Worm (Caenorhabditis elegans) whole organism, L1 larva: Measurements from ENCODE around the gene F53C11.1.

Experiments
- C16A3.4 ChIP-seq: fragments of 150-350 bp; optimal IDR thresholded peaks from 2 replicates; lab custom pipeline; 2014; ENCODE audit warnings: missing biosample characterization, missing genetic modification characterization
- C34B4.2 ChIP-seq: sonication (generic microtip); optimal IDR thresholded peaks from 2 replicates; lab custom pipeline; 2017; ENCODE audit warnings: mild to moderate bottlenecking, missing genetic modification characterization, missing compliant biosample characterization
- Y116A8C.19 ChIP-seq: sonication (generic microtip); optimal IDR thresholded peaks from 2 replicates; lab custom pipeline; 2016; ENCODE audit warnings: missing compliant biosample characterization, missing genetic modification characterization, borderline replicate concordance
- aha-1 ChIP-seq: fragments of 150-350 bp; optimal IDR thresholded peaks from 2 replicates; lab custom pipeline; 2014; ENCODE audit warnings: missing biosample characterization, missing genetic modification characterization
- alr-1 ChIP-seq: fragments of 200-800 bp; sonication (Bioruptor generic); optimal IDR thresholded peaks from 2 replicates; lab custom pipeline; 2018; ENCODE audit warnings: borderline replicate concordance, mild to moderate bottlenecking, missing genetic modification characterization, missing compliant biosample characterization
- ceh-8 ChIP-seq: fragments of 200-800 bp; sonication (Bioruptor generic); optimal IDR thresholded peaks from 2 replicates; lab custom pipeline; 2018; ENCODE audit warnings: mild to moderate bottlenecking, missing genetic modification characterization, moderate library complexity, missing compliant biosample characterization
- ceh-88 ChIP-seq: fragments of 200-800 bp; sonication (Bioruptor generic); IDR thresholded peaks from 2 replicates; pipeline ENCODE4 v1.3.6; 2022; ENCODE audit warnings: missing genetic modification characterization, missing compliant biosample characterization
- ceh-90 ChIP-seq: sonication (generic microtip); optimal IDR thresholded peaks from 2 replicates; lab custom pipeline; 2016; ENCODE audit warnings: missing genetic modification characterization, missing compliant biosample characterization
- dpl-1 ChIP-seq, 3 experiments: fragments of 150-350 bp in 2 of 3; sonication (generic microtip) in 1 of 3; optimal IDR thresholded peaks; 2 replicates each; lab custom pipeline; 2014 to 2017; ENCODE audit warnings: missing biosample characterization in 3 of 3, missing genetic modification characterization in 3 of 3, missing genetic modification reagents in 3 of 3
- efl-1 ChIP-seq, 4 experiments: fragments of 150-350 bp; optimal IDR thresholded peaks in 3 of 4; peaks in 1 of 4; 1 replicate in 1 of 4; 2 replicates in 3 of 4; lab custom pipeline; 2014; ENCODE audit warnings: missing biosample characterization in 2 of 4, missing genetic modification characterization in 2 of 4, missing genetic modification reagents in 2 of 4
- efl-3 ChIP-seq: fragments of 200-800 bp; sonication (Bioruptor generic); optimal IDR thresholded peaks from 2 replicates; lab custom pipeline; 2018; ENCODE audit warnings: mild to moderate bottlenecking, missing genetic modification characterization, missing compliant biosample characterization
- egl-27 ChIP-seq, 2 experiments: fragments of 150-350 bp in 1 of 2; sonication (generic microtip); optimal IDR thresholded peaks; 3 replicates each; lab custom pipeline; 2017 to 2018; ENCODE audit warnings: missing biosample characterization in 2 of 2, missing genetic modification characterization in 2 of 2, missing genetic modification reagents in 2 of 2
- fkh-10 ChIP-seq: sonication (generic microtip); optimal IDR thresholded peaks from 2 replicates; lab custom pipeline; 2017; ENCODE audit warnings: missing biosample characterization, missing genetic modification reagents, missing genetic modification characterization
- fkh-4 ChIP-seq: sonication (generic microtip); optimal IDR thresholded peaks from 2 replicates; lab custom pipeline; 2016; ENCODE audit warnings: missing compliant biosample characterization, missing genetic modification characterization, borderline replicate concordance
- fkh-8 ChIP-seq: sonication (generic microtip); optimal IDR thresholded peaks from 2 replicates; lab custom pipeline; 2016; ENCODE audit warnings: mild to moderate bottlenecking, missing genetic modification characterization, missing compliant biosample characterization
- fos-1 ChIP-seq: fragments of 150-350 bp; optimal IDR thresholded peaks from 2 replicates; lab custom pipeline; 2014; ENCODE audit warnings: missing biosample characterization, missing genetic modification characterization
- grh-1 ChIP-seq: fragments of 200-800 bp; sonication (Bioruptor generic); IDR thresholded peaks from 2 replicates; pipeline ENCODE4 v1.3.6; 2022; ENCODE audit warnings: missing genetic modification reagents, missing genetic modification characterization, missing compliant biosample characterization
- hlh-4 ChIP-seq: sonication (generic microtip); optimal IDR thresholded peaks from 2 replicates; lab custom pipeline; 2016; ENCODE audit warnings: mild to moderate bottlenecking, missing genetic modification characterization, missing compliant biosample characterization
- isw-1 ChIP-seq: fragments of 200-800 bp; sonication (Bioruptor generic); IDR thresholded peaks from 2 replicates; pipeline ENCODE4 v1.3.6; 2022; ENCODE audit warnings: missing genetic modification characterization, missing compliant biosample characterization
- jun-1 ChIP-seq: fragments of 150-350 bp; optimal IDR thresholded peaks from 2 replicates; lab custom pipeline; 2014; ENCODE audit warnings: missing biosample characterization, missing genetic modification reagents, missing genetic modification characterization
- lin-13 ChIP-seq: fragments of 150-350 bp; optimal IDR thresholded peaks from 2 replicates; lab custom pipeline; 2014; ENCODE audit warnings: missing biosample characterization, missing genetic modification reagents, missing genetic modification characterization
- lin-14 ChIP-seq: fragments of 200-800 bp; sonication (Bioruptor generic); optimal IDR thresholded peaks from 2 replicates; lab custom pipeline; 2018; ENCODE audit warnings: mild to moderate bottlenecking, missing genetic modification characterization, moderate library complexity, missing compliant biosample characterization
- lin-15B ChIP-seq: fragments of 150-350 bp; sonication (generic microtip); optimal IDR thresholded peaks from 3 replicates; lab custom pipeline; 2014; ENCODE audit warnings: missing biosample characterization, missing genetic modification characterization
- lin-35 ChIP-seq, 2 experiments: fragments of 150-350 bp; optimal IDR thresholded peaks; 2 replicates each; lab custom pipeline; 2014; ENCODE audit warnings: missing biosample characterization in 2 of 2, missing genetic modification characterization in 2 of 2, missing genetic modification reagents in 2 of 2
- lin-39 ChIP-seq: fragments of 150-350 bp; optimal IDR thresholded peaks from 2 replicates; lab custom pipeline; 2014; ENCODE audit warnings: missing biosample characterization, missing genetic modification reagents, missing genetic modification characterization
- lir-3 ChIP-seq: sonication (generic microtip); optimal IDR thresholded peaks from 2 replicates; lab custom pipeline; 2016; ENCODE audit warnings: mild to moderate bottlenecking, missing genetic modification characterization, moderate library complexity, missing compliant biosample characterization; ENCODE audit not compliant: poor library complexity
- lsy-2 ChIP-seq, 2 experiments: fragments of 150-350 bp; optimal IDR thresholded peaks; 2 replicates each; lab custom pipeline; 2014; ENCODE audit warnings: missing biosample characterization in 2 of 2, missing genetic modification characterization in 2 of 2
- mab-9 ChIP-seq: fragments of 200-800 bp; sonication (Bioruptor generic); IDR thresholded peaks from 2 replicates; pipeline ENCODE4 v1.3.6; 2022; ENCODE audit warnings: missing genetic modification reagents, missing genetic modification characterization, missing compliant biosample characterization
- mef-2 ChIP-seq: fragments of 150-350 bp; optimal IDR thresholded peaks from 2 replicates; lab custom pipeline; 2014; ENCODE audit warnings: missing biosample characterization, missing genetic modification characterization
- mep-1 ChIP-seq: fragments of 150-350 bp; optimal IDR thresholded peaks from 2 replicates; lab custom pipeline; 2014; ENCODE audit warnings: missing biosample characterization, missing genetic modification characterization
- nhr-11 ChIP-seq: fragments of 150-350 bp; optimal IDR thresholded peaks from 2 replicates; lab custom pipeline; 2014; ENCODE audit warnings: missing biosample characterization, missing genetic modification characterization
- nhr-20 ChIP-seq: sonication (generic microtip); optimal IDR thresholded peaks from 2 replicates; lab custom pipeline; 2016; ENCODE audit warnings: mild to moderate bottlenecking, missing genetic modification characterization, missing compliant biosample characterization
- nhr-28 ChIP-seq: fragments of 150-350 bp; optimal IDR thresholded peaks from 2 replicates; lab custom pipeline; 2014; ENCODE audit warnings: missing biosample characterization, missing genetic modification characterization
- nhr-76 ChIP-seq: sonication (generic microtip); optimal IDR thresholded peaks from 2 replicates; lab custom pipeline; 2017; ENCODE audit warnings: missing biosample characterization, missing genetic modification characterization
- nhr-77 ChIP-seq: fragments of 150-350 bp; optimal IDR thresholded peaks from 2 replicates; lab custom pipeline; 2014; ENCODE audit warnings: missing biosample characterization, missing genetic modification characterization
- nhr-84 ChIP-seq: sonication (generic microtip); optimal IDR thresholded peaks from 2 replicates; lab custom pipeline; 2017; ENCODE audit warnings: missing biosample characterization, missing genetic modification characterization
- nhr-85 ChIP-seq: sonication (generic microtip); peaks from one replicate; lab custom pipeline; 2016; ENCODE audit warnings: missing genetic modification characterization, inconsistent platforms, missing compliant biosample characterization
- pag-3 ChIP-seq: sonication (generic microtip); optimal IDR thresholded peaks from 2 replicates; lab custom pipeline; 2017; ENCODE audit warnings: missing genetic modification characterization, mild to moderate bottlenecking, missing compliant biosample characterization, antibody characterized with exemption, borderline replicate concordance; ENCODE audit not compliant: insufficient read depth
- pqm-1 ChIP-seq: sonication (generic microtip); optimal IDR thresholded peaks from 3 replicates; lab custom pipeline; 2017; ENCODE audit warnings: missing biosample characterization, missing genetic modification characterization
- skn-1 ChIP-seq: fragments of 150-350 bp; optimal IDR thresholded peaks from 2 replicates; lab custom pipeline; 2014; ENCODE audit warnings: missing biosample characterization, missing genetic modification characterization
- snpc-4 ChIP-seq: fragments of 150-350 bp; optimal IDR thresholded peaks from 2 replicates; lab custom pipeline; 2014; ENCODE audit warnings: missing biosample characterization, missing genetic modification characterization
- sup-37 ChIP-seq: fragments of 200-800 bp; sonication (Bioruptor generic); optimal IDR thresholded peaks from 2 replicates; lab custom pipeline; 2018; ENCODE audit warnings: mild to moderate bottlenecking, missing genetic modification characterization, missing compliant biosample characterization
- tbx-2 ChIP-seq: sonication (generic microtip); optimal IDR thresholded peaks from 2 replicates; lab custom pipeline; 2016; ENCODE audit warnings: missing genetic modification characterization, missing compliant biosample characterization
- unc-130 ChIP-seq: fragments of 150-350 bp; optimal IDR thresholded peaks from 2 replicates; lab custom pipeline; 2017; ENCODE audit warnings: missing biosample characterization, missing genetic modification characterization, inconsistent platforms
- unc-86 ChIP-seq: sonication (generic microtip); optimal IDR thresholded peaks from 2 replicates; lab custom pipeline; 2016; ENCODE audit warnings: missing genetic modification characterization, missing compliant biosample characterization
- unc-98 ChIP-seq: fragments of 200-800 bp; sonication (Bioruptor generic); IDR thresholded peaks from 2 replicates; pipeline ENCODE4 v1.3.6; 2022; ENCODE audit warnings: missing genetic modification characterization, missing compliant biosample characterization
- vab-15 ChIP-seq: sonication (generic microtip); optimal IDR thresholded peaks from 2 replicates; lab custom pipeline; 2017; ENCODE audit warnings: missing genotype, mild to moderate bottlenecking, missing genetic modification characterization, missing compliant biosample characterization
- xbp-1 ChIP-seq: sonication (generic microtip); optimal IDR thresholded peaks from 2 replicates; lab custom pipeline; 2016; ENCODE audit warnings: missing genetic modification characterization, missing compliant biosample characterization
- zag-1 ChIP-seq: fragments of 150-350 bp; optimal IDR thresholded peaks from 2 replicates; lab custom pipeline; 2014; ENCODE audit warnings: missing biosample characterization, missing genetic modification characterization
- ztf-11 ChIP-seq, 2 experiments: sonication (generic microtip); optimal IDR thresholded peaks; 2 replicates each; lab custom pipeline; 2016 to 2017; ENCODE audit warnings: missing genetic modification characterization in 2 of 2, missing biosample characterization in 1 of 2, missing compliant biosample characterization in 1 of 2

Gene F53C11.1

DNA sequence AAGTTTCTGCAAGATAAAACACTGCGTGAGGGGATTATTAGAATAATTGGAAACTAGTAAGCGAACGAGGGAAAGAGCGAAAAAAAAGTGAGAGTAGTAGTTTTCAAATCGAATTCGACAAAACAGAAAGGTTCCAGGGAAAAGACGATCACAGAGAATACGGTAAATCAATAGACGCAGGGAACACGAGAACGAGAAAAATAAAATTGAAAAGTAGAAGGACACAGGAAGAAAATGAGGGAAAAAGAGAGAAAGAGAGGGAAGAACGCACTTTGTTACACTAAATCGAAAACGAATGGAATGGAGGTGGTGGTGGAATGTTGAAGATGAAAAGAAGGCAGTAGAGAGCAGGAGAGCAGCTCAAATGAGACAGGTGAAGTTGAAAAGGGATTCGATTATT is 31.6 kb downstream of the F53C11.1 start, which contains the start of gene swan-1 (continued):
- TF ChIP-seq efl-1 (optimal IDR thresholded peaks at IDR 0.05; lab: Kevin White, UChicago): peak in 1 of 2 experiments; percentile 18
- TF ChIP-seq efl-1 (GFP tag; optimal IDR thresholded peaks at IDR 0.05 in 1 of 2; lab: Kevin White, UChicago): peak in 1 of 2 experiments; percentile 86
- TF ChIP-seq lin-35 (GFP tag; optimal IDR thresholded peaks at IDR 0.05; lab: Kevin White, UChicago): no peak

DNA sequence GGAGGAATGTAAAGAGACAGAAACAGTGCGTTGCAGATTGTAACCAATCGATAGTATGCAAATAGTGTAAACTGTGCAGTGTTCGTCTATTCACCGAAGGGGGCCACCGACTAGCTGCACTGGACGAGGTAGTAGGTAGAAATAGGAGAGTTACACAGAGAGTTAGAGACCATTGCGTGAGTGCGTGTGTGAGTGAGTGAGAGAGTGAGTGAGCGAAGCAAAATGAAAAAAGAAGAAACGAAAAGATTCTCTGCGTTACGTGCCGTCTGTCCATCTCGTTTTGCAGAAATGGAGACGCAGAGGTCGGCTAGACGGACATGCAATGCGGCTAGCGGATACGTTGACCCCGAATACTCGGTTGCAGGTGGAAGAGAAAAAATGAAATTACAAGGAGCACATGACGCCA is 32.9 kb downstream of the F53C11.1 start:
- peak; percentile 3 for TF ChIP-seq unc-86
- peak; percentile 48 for TF ChIP-seq snpc-4
- TF ChIP-seq lsy-2 (tag; optimal IDR thresholded peaks at IDR 0.05; lab: Kevin White, UChicago): peak; percentile 30 to 73
- TF ChIP-seq pqm-1 (tag; lab: Kevin White, UChicago): no peak
- peak; percentile 65 for TF ChIP-seq nhr-20 (tag; lab: Kevin White, UChicago)
- no peak for TF ChIP-seq hlh-4 (tag; lab: Kevin White, UChicago)
- TF ChIP-seq ceh-88 (GFP tag; lab: Robert Waterston, UW): no peak
- peak; percentile 53 for TF ChIP-seq lin-13 (GFP tag; lab: Kevin White, UChicago)
- peak; percentile 47 for TF ChIP-seq nhr-77
- TF ChIP-seq mep-1 (tag; lab: Kevin White, UChicago): peak; percentile 83
- TF ChIP-seq nhr-28 (tag; lab: Kevin White, UChicago): no peak
- peak; percentile 51 for TF ChIP-seq C16A3.4
- no peak for TF ChIP-seq nhr-76 (tag; lab: Kevin White, UChicago)
- TF ChIP-seq fkh-8: peak; percentile 67
- no peak for TF ChIP-seq xbp-1
- no peak for TF ChIP-seq nhr-84 (tag; lab: Kevin White, UChicago)
- no peak for TF ChIP-seq ceh-90 (tag; lab: Kevin White, UChicago)
- TF ChIP-seq lin-14 (GFP tag; lab: Kevin White, UChicago): peak; percentile 93
- no peak for TF ChIP-seq unc-130 (tag; lab: Kevin White, UChicago)
- TF ChIP-seq grh-1 (GFP tag; lab: Robert Waterston, UW): no peak
- TF ChIP-seq Y116A8C.19 (tag; lab: Kevin White, UChicago): no peak
- TF ChIP-seq lir-3 (tag; lab: Kevin White, UChicago): no peak
- TF ChIP-seq vab-15 (tag; lab: Kevin White, UChicago): no peak
- TF ChIP-seq efl-3 (GFP tag; lab: Kevin White, UChicago): no peak
- peak; percentile 56 for TF ChIP-seq fos-1 (tag; lab: Kevin White, UChicago)
- TF ChIP-seq lin-15B: no peak
- no peak for TF ChIP-seq ztf-11 (tag; optimal IDR thresholded peaks at IDR 0.05; lab: Kevin White, UChicago)
- TF ChIP-seq mef-2: no peak
- TF ChIP-seq aha-1: no peak
- no peak for TF ChIP-seq nhr-85 (tag; lab: Kevin White, UChicago)
- no peak for TF ChIP-seq nhr-11 (tag; lab: Kevin White, UChicago)
- TF ChIP-seq zag-1 (tag; lab: Kevin White, UChicago): no peak
- TF ChIP-seq alr-1 (tag; lab: Kevin White, UChicago): no peak
- TF ChIP-seq fkh-4 (tag; lab: Kevin White, UChicago): no peak
- no peak for TF ChIP-seq unc-98 (GFP tag; lab: Robert Waterston, UW)
- no peak for TF ChIP-seq lin-39 (tag; lab: Kevin White, UChicago)
- no peak for TF ChIP-seq sup-37 (GFP tag; lab: Kevin White, UChicago)
- TF ChIP-seq pag-3 (tag; lab: Kevin White, UChicago): no peak
- TF ChIP-seq dpl-1 (GFP tag; optimal IDR thresholded peaks at IDR 0.05; lab: Kevin White, UChicago): peak in 2 of 3 experiments; percentile 39 to 61
- peak; percentile 5 for TF ChIP-seq fkh-10 (GFP tag; lab: Kevin White, UChicago)
- TF ChIP-seq skn-1: peak; percentile 8
- TF ChIP-seq efl-1 (optimal IDR thresholded peaks at IDR 0.05; lab: Kevin White, UChicago): peak; percentile 55 to 77
- TF ChIP-seq efl-1 (GFP tag; optimal IDR thresholded peaks at IDR 0.05 in 1 of 2; lab: Kevin White, UChicago): peak; percentile 14 to 93
- TF ChIP-seq mab-9 (GFP tag; lab: Robert Waterston, UW): no peak
- no peak for TF ChIP-seq ceh-8 (GFP tag; lab: Kevin White, UChicago)
- no peak for TF ChIP-seq isw-1 (GFP tag; lab: Robert Waterston, UW)
- TF ChIP-seq C34B4.2: no peak
- no peak for TF ChIP-seq egl-27 (tag; optimal IDR thresholded peaks at IDR 0.05; lab: Kevin White, UChicago)
- TF ChIP-seq tbx-2 (tag; lab: Kevin White, UChicago): peak; percentile 55
- peak; percentile 61 for TF ChIP-seq jun-1 (tag; lab: Kevin White, UChicago)
